Worm (Caenorhabditis elegans): ENCODE results near the gene C47A4.3.

ce11 chrIV:13755619-13756018, 13.5 kb upstream of the C47A4.3 start:
- TF ChIP-seq unc-62 (GFP tag; optimal IDR thresholded peaks at IDR 0.05) = no peak
- no peak for TF ChIP-seq lin-39 (tag; optimal IDR thresholded peaks at IDR 0.05)
- TF ChIP-seq zag-1 (tag; optimal IDR thresholded peaks at IDR 0.05) = no peak
- no peak for TF ChIP-seq unc-30 (tag; optimal IDR thresholded peaks at IDR 0.05)
- TF ChIP-seq blmp-1 (tag; optimal IDR thresholded peaks at IDR 0.05) = no peak

All from whole organism, L1 larva.